Fruit fly (Drosophila melanogaster) whole organism, pupa: Measurements from ENCODE around the gene OXA1L.

Source experiments
- CG13204 ChIP-seq: fragments of 200-800 bp; sonication (Bioruptor generic); optimal IDR thresholded peaks from 2 replicates; lab custom pipeline; 2018; ENCODE audit warnings: missing biosample characterization, mild to moderate bottlenecking, missing genetic modification characterization, moderate library complexity
- CG14655 ChIP-seq: fragments of 200-800 bp; sonication (Bioruptor generic); optimal IDR thresholded peaks from 3 replicates; lab custom pipeline; 2017; ENCODE audit warnings: mild to moderate bottlenecking, missing biosample characterization, missing genetic modification reagents, missing genetic modification characterization
- CG34367 ChIP-seq: fragments of 200-800 bp; sonication (Bioruptor generic); optimal IDR thresholded peaks from 2 replicates; lab custom pipeline; 2018; ENCODE audit warnings: missing biosample characterization, mild to moderate bottlenecking, missing genetic modification characterization
- CG4496 ChIP-seq: fragments of 200-800 bp; sonication (Bioruptor generic); IDR thresholded peaks from 3 replicates; pipeline ENCODE4 v1.3.6; 2022; ENCODE audit warnings: missing biosample characterization, missing genetic modification characterization
- CG8159 ChIP-seq: fragments of 200-800 bp; sonication (Bioruptor generic); optimal IDR thresholded peaks from 3 replicates; lab custom pipeline; 2018; ENCODE audit warnings: missing biosample characterization, mild to moderate bottlenecking, missing genetic modification characterization, moderate library complexity
- CG8301 ChIP-seq: fragments of 200-800 bp; sonication (Bioruptor generic); optimal IDR thresholded peaks from 2 replicates; lab custom pipeline; 2018; ENCODE audit warnings: missing biosample characterization, mild to moderate bottlenecking, missing genetic modification characterization
- D1 ChIP-seq: fragments of 200-800 bp; sonication (Bioruptor generic); optimal IDR thresholded peaks from 2 replicates; lab custom pipeline; 2018; ENCODE audit warnings: missing biosample characterization, mild to moderate bottlenecking, missing genetic modification characterization, moderate library complexity
- EcR ChIP-seq: fragments of 200-800 bp; sonication (Bioruptor generic); optimal IDR thresholded peaks from 3 replicates; lab custom pipeline; 2019; ENCODE audit warnings: missing biosample characterization, missing genetic modification characterization, mild to moderate bottlenecking, moderate library complexity, missing genetic modification reagents
- Ets98B ChIP-seq: fragments of 200-800 bp; sonication (Bioruptor generic); IDR thresholded peaks from 2 replicates; pipeline ENCODE4 v1.3.6; 2022; ENCODE audit warnings: missing biosample characterization, missing genetic modification characterization
- Snoo ChIP-seq: fragments of 200-800 bp; sonication (Bioruptor generic); optimal IDR thresholded peaks from 3 replicates; lab custom pipeline; 2017; ENCODE audit warnings: missing biosample characterization, mild to moderate bottlenecking, missing genetic modification characterization, inconsistent platforms
- rn ChIP-seq: fragments of 200-800 bp; sonication (Bioruptor generic); IDR thresholded peaks from 2 replicates; pipeline ENCODE4 v1.3.6; 2022; ENCODE audit warnings: missing biosample characterization, missing genetic modification characterization

dm6 chr3L:10899087-10899511 lies 12.8 kb upstream of the OXA1L start, which contains the start of gene Aps:
- TF ChIP-seq CG4496 (GFP tag; lab: Robert Waterston, UW) = peak; percentile 26; the same call in 1 of the 3 replicates
- no peak for TF ChIP-seq D1 (tag; lab: Kevin White, UChicago)
- no peak for TF ChIP-seq rn (GFP tag; lab: Robert Waterston, UW)
- no peak for TF ChIP-seq CG8301 (tag; lab: Kevin White, UChicago)
- TF ChIP-seq Ets98B (GFP tag; lab: Robert Waterston, UW) = no peak
- no peak for TF ChIP-seq CG34367 (tag; lab: Kevin White, UChicago)
- no peak for TF ChIP-seq CG13204
- no peak for TF ChIP-seq CG14655 (GFP tag; lab: Kevin White, UChicago)
- no peak for TF ChIP-seq Snoo (tag; lab: Kevin White, UChicago)
- no peak for TF ChIP-seq EcR
- TF ChIP-seq CG8159 (tag; lab: Kevin White, UChicago) = no peak
